Worm (Caenorhabditis elegans): ENCODE measurements around the gene idpc-2.

DNA sequence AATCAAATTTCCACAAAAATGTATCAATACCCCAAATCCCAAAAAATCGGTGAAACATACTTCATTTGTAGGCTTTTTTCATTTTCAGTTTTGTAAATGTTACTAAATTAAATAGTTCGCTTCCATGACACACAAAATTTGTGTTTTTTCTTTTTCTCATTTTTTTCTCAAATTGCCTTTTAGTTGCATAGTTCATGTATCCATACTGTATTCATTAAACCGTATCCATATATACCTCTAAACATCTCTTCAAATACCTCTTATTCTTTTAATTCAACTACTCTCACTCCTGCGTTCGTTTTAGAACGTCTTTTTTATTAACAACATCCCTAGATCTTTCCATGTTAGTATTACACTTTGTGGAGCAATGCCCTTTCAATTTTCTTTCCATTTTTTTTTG, 49.6 kb upstream of the idpc-2 start:
- TF ChIP-seq tra-4 (tag; optimal IDR thresholded peaks at IDR 0.05) (no peak), sea-1 (GFP tag; conservative IDR thresholded peaks at IDR 0.05) (no peak), tbx-11 (GFP tag; IDR thresholded peaks at IDR 0.05) (no peak), ama-1 (optimal IDR thresholded peaks at IDR 0.05) (no peak)

Data from whole organism, early embryonic.